Worm (Caenorhabditis elegans) whole organism, L4 larva: ENCODE data around the gene tric-1B.2.
A peak's percentile ranks its signal among the peaks of the same experiment; 100 is the strongest.

Experiments used
- D1046.2 ChIP-seq: fragments of 200-800 bp; sonication (Bioruptor generic); IDR thresholded peaks from 2 replicates; pipeline ENCODE4 v1.3.6; 2022; ENCODE audit warnings: missing genetic modification characterization, missing compliant biosample characterization
- F26F4.8 ChIP-seq: fragments of 200-800 bp; sonication (Bioruptor generic); conservative IDR thresholded peaks from 2 replicates; pipeline ENCODE4 v1.3.6; 2022; ENCODE audit warnings: missing genetic modification characterization, missing compliant biosample characterization
- F37D6.2 ChIP-seq: sonication (generic microtip); optimal IDR thresholded peaks from 2 replicates; lab custom pipeline; 2016; ENCODE audit warnings: mild to moderate bottlenecking, missing genetic modification characterization, missing compliant biosample characterization
- R02D3.7 ChIP-seq: fragments of 150-350 bp; sonication (generic microtip); optimal IDR thresholded peaks from 3 replicates; lab custom pipeline; 2014; ENCODE audit warnings: missing biosample characterization, missing genetic modification characterization
- Y48G9A.11 ChIP-seq: fragments of 200-800 bp; sonication (Bioruptor generic); IDR thresholded peaks from 2 replicates; pipeline ENCODE4 v1.3.6; 2022; ENCODE audit warnings: missing genetic modification reagents, missing genetic modification characterization, missing compliant biosample characterization
- Y5F2A.4 ChIP-seq: fragments of 200-800 bp; sonication (Bioruptor generic); optimal IDR thresholded peaks from 2 replicates; lab custom pipeline; 2018; ENCODE audit warnings: mild to moderate bottlenecking, missing genetic modification characterization, missing compliant biosample characterization
- Y75B8A.6 ChIP-seq: fragments of 200-800 bp; sonication (Bioruptor generic); IDR thresholded peaks from 2 replicates; pipeline ENCODE4 v1.3.6; 2022; ENCODE audit warnings: missing genetic modification reagents, missing genetic modification characterization, missing compliant biosample characterization
- ZK337.2 ChIP-seq: fragments of 200-800 bp; sonication (Bioruptor generic); IDR thresholded peaks from 2 replicates; pipeline ENCODE4 v1.3.6; 2022; ENCODE audit warnings: missing genetic modification reagents, missing genetic modification characterization, missing compliant biosample characterization
- ZK546.5 ChIP-seq, 2 experiments: sonication (generic microtip); optimal IDR thresholded peaks; 2 replicates each; lab custom pipeline; 2017; ENCODE audit warnings: missing biosample characterization in 2 of 2, missing genetic modification characterization in 2 of 2
- aha-1 ChIP-seq: fragments of 150-350 bp; peaks from one replicate; lab custom pipeline; 2014; ENCODE audit warnings: missing biosample characterization, missing genetic modification characterization
- aly-2 ChIP-seq: sonication (generic microtip); optimal IDR thresholded peaks from 2 replicates; lab custom pipeline; 2018; ENCODE audit warnings: missing biosample characterization, missing genetic modification characterization
- attf-4 ChIP-seq: sonication (generic microtip); optimal IDR thresholded peaks from 3 replicates; lab custom pipeline; 2017; ENCODE audit warnings: missing biosample characterization, missing genetic modification characterization
- ceh-28 ChIP-seq: fragments of 150-350 bp; optimal IDR thresholded peaks from 2 replicates; lab custom pipeline; 2014; ENCODE audit warnings: missing biosample characterization, missing genetic modification reagents, missing genetic modification characterization
- ceh-32 ChIP-seq: sonication (generic microtip); optimal IDR thresholded peaks from 2 replicates; lab custom pipeline; 2016; ENCODE audit warnings: mild to moderate bottlenecking, missing genetic modification characterization, missing compliant biosample characterization; ENCODE audit not compliant: poor library complexity
- ceh-44 ChIP-seq: fragments of 200-800 bp; sonication (Bioruptor generic); IDR thresholded peaks from 2 replicates; pipeline ENCODE4 v1.3.6; 2022; ENCODE audit warnings: missing genetic modification reagents, missing genetic modification characterization, missing compliant biosample characterization
- ceh-62 ChIP-seq: sonication (generic microtip); optimal IDR thresholded peaks from 2 replicates; lab custom pipeline; 2017; ENCODE audit warnings: missing biosample characterization, missing genetic modification characterization
- ceh-82 ChIP-seq: sonication (generic microtip); optimal IDR thresholded peaks from 2 replicates; lab custom pipeline; 2017; ENCODE audit warnings: missing biosample characterization, missing genetic modification characterization
- ces-1 ChIP-seq: fragments of 150-350 bp; sonication (generic microtip); optimal IDR thresholded peaks from 4 replicates; lab custom pipeline; 2014; ENCODE audit warnings: missing biosample characterization, missing genetic modification reagents, missing genetic modification characterization
- ctbp-1 ChIP-seq: fragments of 200-800 bp; sonication (Bioruptor generic); IDR thresholded peaks from 2 replicates; pipeline ENCODE4 v1.3.6; 2022; ENCODE audit warnings: missing genetic modification reagents, missing genetic modification characterization, missing compliant biosample characterization
- daf-12 ChIP-seq: fragments of 150-350 bp; optimal IDR thresholded peaks from 2 replicates; lab custom pipeline; 2014; ENCODE audit warnings: missing biosample characterization, missing genetic modification reagents, missing genetic modification characterization
- daf-19 ChIP-seq: fragments of 200-800 bp; sonication (Bioruptor generic); conservative IDR thresholded peaks from 2 replicates; pipeline ENCODE4 v1.3.6; 2022; ENCODE audit warnings: missing genetic modification characterization, missing compliant biosample characterization
- daf-8 ChIP-seq: fragments of 200-800 bp; sonication (Bioruptor generic); IDR thresholded peaks from 2 replicates; pipeline ENCODE4 v1.3.6; 2022; ENCODE audit warnings: missing genetic modification characterization, missing compliant biosample characterization
- dmd-8 ChIP-seq: fragments of 200-800 bp; sonication (Bioruptor generic); IDR thresholded peaks from 2 replicates; pipeline ENCODE4 v1.3.6; 2022; ENCODE audit warnings: missing genetic modification characterization, missing compliant biosample characterization
- duxl-1 ChIP-seq: sonication (generic microtip); optimal IDR thresholded peaks from 2 replicates; lab custom pipeline; 2016; ENCODE audit warnings: mild to moderate bottlenecking, missing genetic modification characterization, moderate library complexity, missing compliant biosample characterization; ENCODE audit not compliant: poor library complexity
- egl-27 ChIP-seq: sonication (generic microtip); optimal IDR thresholded peaks from 3 replicates; lab custom pipeline; 2017; ENCODE audit warnings: missing biosample characterization, missing genetic modification reagents, missing genetic modification characterization
- fkh-10 ChIP-seq: fragments of 150-350 bp; optimal IDR thresholded peaks from 2 replicates; lab custom pipeline; 2014; ENCODE audit warnings: missing biosample characterization, missing genetic modification reagents, missing genetic modification characterization
- hlh-30 ChIP-seq: sonication (generic microtip); optimal IDR thresholded peaks from 2 replicates; lab custom pipeline; 2017; ENCODE audit warnings: antibody characterized with exemption, mild to moderate bottlenecking, missing genetic modification characterization, missing compliant biosample characterization; ENCODE audit not compliant: insufficient read depth
- jun-1 ChIP-seq: fragments of 150-350 bp; optimal IDR thresholded peaks from 2 replicates; lab custom pipeline; 2014; ENCODE audit warnings: missing biosample characterization, missing genetic modification reagents, missing genetic modification characterization
- lin-1 ChIP-seq: fragments of 200-800 bp; sonication (Bioruptor generic); IDR thresholded peaks from 2 replicates; pipeline ENCODE4 v1.3.6; 2022; ENCODE audit warnings: missing genetic modification reagents, missing genetic modification characterization, missing compliant biosample characterization
- lin-15B ChIP-seq: fragments of 150-350 bp; sonication (generic microtip); optimal IDR thresholded peaks from 3 replicates; lab custom pipeline; 2014; ENCODE audit warnings: missing biosample characterization, missing genetic modification characterization
- lin-29 ChIP-seq: fragments of 200-800 bp; sonication (Bioruptor generic); IDR thresholded peaks from 2 replicates; pipeline ENCODE4 v1.3.6; 2022; ENCODE audit warnings: missing genetic modification reagents, missing genetic modification characterization, missing compliant biosample characterization
- lir-3 ChIP-seq: sonication (generic microtip); optimal IDR thresholded peaks from 2 replicates; lab custom pipeline; 2016; ENCODE audit warnings: mild to moderate bottlenecking, missing genetic modification characterization, missing compliant biosample characterization
- madf-5 ChIP-seq, 2 experiments: fragments of 200-800 bp; sonication (Bioruptor generic); IDR thresholded peaks; 2 replicates each; pipeline ENCODE4 v1.3.6; 2022; ENCODE audit warnings: missing compliant biosample characterization in 2 of 2, missing genetic modification characterization in 2 of 2
- mdl-1 ChIP-seq, 2 experiments: fragments of 150-350 bp in 1 of 2; sonication (generic microtip) in 1 of 2; optimal IDR thresholded peaks; 2 replicates each; lab custom pipeline; 2014 to 2017; ENCODE audit warnings: missing biosample characterization in 2 of 2, missing genetic modification characterization in 2 of 2
- mes-2 ChIP-seq: sonication (generic microtip); optimal IDR thresholded peaks from 2 replicates; lab custom pipeline; 2016; ENCODE audit warnings: missing genotype, mild to moderate bottlenecking, missing genetic modification characterization, missing compliant biosample characterization; ENCODE audit not compliant: poor library complexity, severe bottlenecking
- mxl-3 ChIP-seq: fragments of 200-800 bp; sonication (Bioruptor generic); optimal IDR thresholded peaks from 2 replicates; lab custom pipeline; 2018; ENCODE audit warnings: mild to moderate bottlenecking, missing genetic modification characterization, missing compliant biosample characterization
- nhr-11 ChIP-seq: fragments of 150-350 bp; optimal IDR thresholded peaks from 2 replicates; lab custom pipeline; 2014; ENCODE audit warnings: missing biosample characterization, missing genetic modification characterization
- nhr-111 ChIP-seq: fragments of 200-800 bp; sonication (Bioruptor generic); optimal IDR thresholded peaks from 2 replicates; lab custom pipeline; 2018; ENCODE audit warnings: mild to moderate bottlenecking, missing genetic modification characterization, missing compliant biosample characterization
- nhr-25 ChIP-seq: sonication (generic microtip); optimal IDR thresholded peaks from 2 replicates; lab custom pipeline; 2017; ENCODE audit warnings: missing genetic modification characterization, mild to moderate bottlenecking, missing compliant biosample characterization, antibody characterized with exemption, moderate library complexity, borderline replicate concordance; ENCODE audit not compliant: insufficient read depth
- nhr-28 ChIP-seq: fragments of 150-350 bp; optimal IDR thresholded peaks from 2 replicates; lab custom pipeline; 2014; ENCODE audit warnings: missing biosample characterization, missing genetic modification characterization
- nhr-42 ChIP-seq: fragments of 200-800 bp; sonication (Bioruptor generic); IDR thresholded peaks from 2 replicates; pipeline ENCODE4 v1.3.6; 2022; ENCODE audit warnings: missing genetic modification characterization, missing compliant biosample characterization
- nhr-48 ChIP-seq: sonication (generic microtip); optimal IDR thresholded peaks from 2 replicates; lab custom pipeline; 2016; ENCODE audit warnings: mild to moderate bottlenecking, missing genetic modification characterization, missing compliant biosample characterization
- nhr-6 ChIP-seq: fragments of 150-350 bp; optimal IDR thresholded peaks from 2 replicates; lab custom pipeline; 2014; ENCODE audit warnings: missing biosample characterization, missing genetic modification characterization
- php-3 ChIP-seq: fragments of 200-800 bp; sonication (Bioruptor generic); IDR thresholded peaks from 2 replicates; pipeline ENCODE4 v1.3.6; 2022; ENCODE audit warnings: missing genetic modification reagents, missing genetic modification characterization, missing compliant biosample characterization
- saeg-2 ChIP-seq: fragments of 200-800 bp; sonication (Bioruptor generic); IDR thresholded peaks from 2 replicates; pipeline ENCODE4 v1.3.6; 2022; ENCODE audit warnings: missing genetic modification reagents, missing genetic modification characterization, missing compliant biosample characterization
- set-16 ChIP-seq: fragments of 200-800 bp; sonication (Bioruptor generic); IDR thresholded peaks from 2 replicates; pipeline ENCODE4 v1.3.6; 2022; ENCODE audit warnings: missing genetic modification reagents, missing genetic modification characterization, missing compliant biosample characterization
- skn-1 ChIP-seq: fragments of 150-350 bp; optimal IDR thresholded peaks from 2 replicates; lab custom pipeline; 2014; ENCODE audit warnings: missing biosample characterization, missing genetic modification characterization
- snpc-4 ChIP-seq: fragments of 150-350 bp; optimal IDR thresholded peaks from 2 replicates; lab custom pipeline; 2014; ENCODE audit warnings: missing biosample characterization, missing genetic modification characterization
- unc-39 ChIP-seq: sonication (generic microtip); optimal IDR thresholded peaks from 2 replicates; lab custom pipeline; 2017; ENCODE audit warnings: missing biosample characterization, missing genetic modification characterization

Gene tric-1B.2

ce11 chrII:12278602-12279001, 585 bp downstream of the tric-1B.2 start:
- no peak for TF ChIP-seq unc-39 (tag; lab: Kevin White, UChicago)
- TF ChIP-seq hlh-30 (tag; lab: Kevin White, UChicago) = no peak
- TF ChIP-seq D1046.2 = 0 out of 2 replicates have a peak, but pooled peaks have one; percentile 22
- no peak for TF ChIP-seq ces-1 (GFP tag; lab: Kevin White, UChicago)
- TF ChIP-seq duxl-1 = no peak
- no peak for TF ChIP-seq Y75B8A.6 (GFP tag; lab: Robert Waterston, UW)
- no peak for TF ChIP-seq daf-19
- TF ChIP-seq nhr-42 = no peak
- no peak for TF ChIP-seq lir-3 (tag; lab: Kevin White, UChicago)
- TF ChIP-seq jun-1 (tag; lab: Kevin White, UChicago) = no peak
- TF ChIP-seq set-16 (GFP tag; lab: Robert Waterston, UW) = peak; percentile 77
- no peak for TF ChIP-seq ZK337.2
- no peak for TF ChIP-seq egl-27
- TF ChIP-seq, all 104 proteins: peak for 2

- TF ChIP-seq mxl-3 (no peak), ctbp-1 (GFP tag; lab: Robert Waterston, UW) (no peak), lir-3 (tag; lab: Kevin White, UChicago) (no peak), ceh-32 (tag; lab: Kevin White, UChicago) (no peak), madf-5 (GFP tag; IDR thresholded peaks at IDR 0.05; lab: Robert Waterston, UW) (no peak), attf-4 (no peak), skn-1 (tag; lab: Kevin White, UChicago) (no peak), daf-8 (GFP tag; lab: Robert Waterston, UW) (no peak), nhr-48 (tag; lab: Kevin White, UChicago) (no peak), ZK546.5 (tag; optimal IDR thresholded peaks at IDR 0.05; lab: Kevin White, UChicago) (no peak), lin-29 (GFP tag; lab: Robert Waterston, UW) (no peak), dmd-8 (GFP tag; lab: Robert Waterston, UW) (no peak), R02D3.7 (no peak), snpc-4 (no peak)
Observed at ce11 chrII:12274944-12275343, 4.2 kb downstream of the tric-1B.2 start, which contains the start of gene Y57A10A.27. Y57A10A.27 (minus strand) TSS chrII:12275044.

ce11 chrII:12268857-12269256, 10.3 kb downstream of the tric-1B.2 start:
- TF ChIP-seq php-3 (GFP tag; lab: Robert Waterston, UW) (no peak), aly-2 (tag; lab: Kevin White, UChicago) (no peak), ceh-44 (GFP tag; lab: Robert Waterston, UW) (no peak), nhr-28 (tag; lab: Kevin White, UChicago) (no peak), daf-12 (tag; lab: Kevin White, UChicago) (no peak), set-16 (GFP tag; lab: Robert Waterston, UW) (peak; percentile 95), F37D6.2 (no peak), ceh-82 (tag; lab: Kevin White, UChicago) (no peak), jun-1 (tag; lab: Kevin White, UChicago) (no peak), F26F4.8 (GFP tag; lab: Robert Waterston, UW) (no peak), fkh-10 (GFP tag; lab: Kevin White, UChicago) (no peak), lin-1 (GFP tag; lab: Robert Waterston, UW) (0 out of 2 replicates have a peak, but pooled peaks have one; percentile 24), nhr-6 (tag; lab: Kevin White, UChicago) (no peak), mes-2 (no peak), nhr-111 (GFP tag; lab: Kevin White, UChicago) (no peak), mdl-1 (tag; optimal IDR thresholded peaks at IDR 0.05; lab: Kevin White, UChicago) (no peak), snpc-4 (no peak), nhr-11 (tag; lab: Kevin White, UChicago) (peak; percentile 27), ceh-28 (tag; lab: Kevin White, UChicago) (no peak), Y48G9A.11 (GFP tag; lab: Robert Waterston, UW) (no peak), ZK546.5 (tag; optimal IDR thresholded peaks at IDR 0.05; lab: Kevin White, UChicago) (no peak), Y75B8A.6 (GFP tag; lab: Robert Waterston, UW) (no peak), dmd-8 (GFP tag; lab: Robert Waterston, UW) (no peak), aha-1 (tag; lab: Kevin White, UChicago) (peak; percentile 86), lin-15B (tag; lab: Kevin White, UChicago) (no peak), ceh-62 (tag; lab: Kevin White, UChicago) (no peak), ces-1 (GFP tag; lab: Kevin White, UChicago) (no peak), Y5F2A.4 (GFP tag; lab: Kevin White, UChicago) (no peak), nhr-42 (no peak), nhr-25 (no peak), daf-8 (GFP tag; lab: Robert Waterston, UW) (no peak), saeg-2 (GFP tag; lab: Robert Waterston, UW) (no peak)
